Fruit fly (Drosophila melanogaster): ENCODE data around the gene Osi4.
A peak's percentile ranks its signal among the peaks of the same experiment; 100 is the strongest.

Osi4 gene

dm6 chr3R:6229055-6229841 lies 7.7 kb upstream of the Osi4 start (continued):
- no peak for TF ChIP-seq salm (tag; optimal IDR thresholded peaks at IDR 0.05)
- no peak for TF ChIP-seq D19B (GFP tag; optimal IDR thresholded peaks at IDR 0.05)
- TF ChIP-seq lmd (GFP tag; IDR thresholded peaks at IDR 0.05) = no peak
- no peak for TF ChIP-seq CG16779 (GFP tag; IDR thresholded peaks at IDR 0.05)
- no peak for TF ChIP-seq ssp (GFP tag; IDR thresholded peaks at IDR 0.05)
- TF ChIP-seq scrt (GFP tag; optimal IDR thresholded peaks at IDR 0.05) = no peak
- TF ChIP-seq D19A (tag; optimal IDR thresholded peaks at IDR 0.05) = peak; percentile 65
- no peak for TF ChIP-seq yki (optimal IDR thresholded peaks at IDR 0.05)
- no peak for TF ChIP-seq prd (optimal IDR thresholded peaks at IDR 0.05)
- no peak for TF ChIP-seq prd (GFP tag; IDR thresholded peaks at IDR 0.05)
- peak; percentile 51; the same call in 1 of the 3 replicates for TF ChIP-seq CG17361 (GFP tag; IDR thresholded peaks at IDR 0.05)
- peak; percentile 44 for TF ChIP-seq CG7839 (tag; optimal IDR thresholded peaks at IDR 0.05)
- TF ChIP-seq tx (GFP tag; optimal IDR thresholded peaks at IDR 0.05) = no peak
- no peak for TF ChIP-seq Atf-2 (GFP tag; optimal IDR thresholded peaks at IDR 0.05)
- TF ChIP-seq D (optimal IDR thresholded peaks at IDR 0.05) = no peak
- TF ChIP-seq D (GFP tag; optimal IDR thresholded peaks at IDR 0.05) = peak; percentile 45
- TF ChIP-seq HLHmδ (GFP tag; optimal IDR thresholded peaks at IDR 0.05) = no peak
- no peak for TF ChIP-seq lov (optimal IDR thresholded peaks at IDR 0.05)
- TF ChIP-seq lov (GFP tag; IDR thresholded peaks at IDR 0.05) = no peak
- no peak for TF ChIP-seq CG6854 (GFP tag; optimal IDR thresholded peaks at IDR 0.05)
- no peak for TF ChIP-seq cwo (GFP tag; optimal IDR thresholded peaks at IDR 0.05)
- no peak for TF ChIP-seq cad (GFP tag; optimal IDR thresholded peaks at IDR 0.05)
- TF ChIP-seq br (optimal IDR thresholded peaks at IDR 0.05) = no peak
- no peak for TF ChIP-seq Eip74EF (GFP tag; optimal IDR thresholded peaks at IDR 0.05)
- TF ChIP-seq lola (GFP tag; optimal IDR thresholded peaks at IDR 0.05) = no peak
- peak; percentile 25 for TF ChIP-seq CG17359 (tag; optimal IDR thresholded peaks at IDR 0.05)
- TF ChIP-seq Mad (GFP tag; optimal IDR thresholded peaks at IDR 0.05) = no peak
- TF ChIP-seq Sox102F (GFP tag; optimal IDR thresholded peaks at IDR 0.05) = peak; percentile 59
- TF ChIP-seq ind (GFP tag; optimal IDR thresholded peaks at IDR 0.05) = no peak
- TF ChIP-seq CG8290 (GFP tag; optimal IDR thresholded peaks at IDR 0.05) = no peak
- TF ChIP-seq CG8290 (tag; optimal IDR thresholded peaks at IDR 0.05) = no peak
- peak; percentile 62 for TF ChIP-seq CG15601 (tag; optimal IDR thresholded peaks at IDR 0.05)
- TF ChIP-seq Nf-YA (GFP tag; IDR thresholded peaks at IDR 0.05) = no peak
- no peak for TF ChIP-seq Dp (GFP tag; optimal IDR thresholded peaks at IDR 0.05)
- TF ChIP-seq CG10321 (GFP tag; IDR thresholded peaks at IDR 0.05) = no peak
- TF ChIP-seq fd96Cb (tag; optimal IDR thresholded peaks at IDR 0.05) = peak; percentile 31
- TF ChIP-seq Oli (tag; optimal IDR thresholded peaks at IDR 0.05) = peak; percentile 38
- TF ChIP-seq Nf-YC (tag; optimal IDR thresholded peaks at IDR 0.05) = no peak
- no peak for TF ChIP-seq org-1 (GFP tag; optimal IDR thresholded peaks at IDR 0.05)
- TF ChIP-seq CG7987 (GFP tag; optimal IDR thresholded peaks at IDR 0.05) = no peak
- TF ChIP-seq CG13296 (GFP tag; optimal IDR thresholded peaks at IDR 0.05) = no peak
- TF ChIP-seq dimm (GFP tag; IDR thresholded peaks at IDR 0.05) = no peak
- peak; percentile 25 for TF ChIP-seq Ssrp (tag; optimal IDR thresholded peaks at IDR 0.05)
- TF ChIP-seq shn (GFP tag; optimal IDR thresholded peaks at IDR 0.05) = no peak
- TF ChIP-seq cas (GFP tag; IDR thresholded peaks at IDR 0.05) = no peak
- TF ChIP-seq dan (GFP tag; IDR thresholded peaks at IDR 0.05) = no peak
- no peak for TF ChIP-seq CG5245 (GFP tag; optimal IDR thresholded peaks at IDR 0.05)
- TF ChIP-seq Hand (GFP tag; optimal IDR thresholded peaks at IDR 0.05) = no peak
- TF ChIP-seq CG14710 (tag; optimal IDR thresholded peaks at IDR 0.05) = peak; percentile 8
- peak; percentile 26 for TF ChIP-seq pnt (GFP tag; optimal IDR thresholded peaks at IDR 0.05)
- TF ChIP-seq Ets97D (GFP tag; optimal IDR thresholded peaks at IDR 0.05) = no peak

All from whole organism, embryonic.